Fruit fly (Drosophila melanogaster): ENCODE results near the gene CG4025.

CG4025 gene

DNA sequence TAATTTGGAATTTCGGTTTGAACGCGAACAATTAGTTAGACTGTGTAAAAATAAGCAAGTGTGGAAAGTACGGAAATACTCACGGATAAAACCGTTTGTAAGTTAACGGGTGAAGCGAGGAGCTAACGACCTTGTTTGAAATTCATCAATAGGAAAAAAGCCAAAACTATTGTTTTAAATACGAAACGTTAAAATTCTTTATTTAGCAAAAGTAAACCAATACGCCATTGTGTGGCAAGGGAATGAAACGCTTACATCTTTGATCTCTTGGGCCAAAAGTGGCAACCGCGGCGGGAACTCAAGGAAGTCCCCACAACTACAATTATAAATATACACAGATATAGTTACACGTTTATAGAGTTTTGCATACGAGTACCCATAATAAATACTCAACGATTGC lies 10.5 kb upstream of the CG4025 start, which contains the start of gene CG14054:
CG14054 (minus strand) TSS at position 101 of the 400 bp plus-strand sequence.
- no peak for TF ChIP-seq CG7045 (GFP tag; optimal IDR thresholded peaks at IDR 0.05)
- no peak for TF ChIP-seq Crg-1 (GFP tag; optimal IDR thresholded peaks at IDR 0.05)
- TF ChIP-seq cic (GFP tag; optimal IDR thresholded peaks at IDR 0.05) = no peak
- no peak for TF ChIP-seq toe (GFP tag; optimal IDR thresholded peaks at IDR 0.05)
- TF ChIP-seq pad (GFP tag; optimal IDR thresholded peaks at IDR 0.05) = no peak
- TF ChIP-seq CG12768 (GFP tag; optimal IDR thresholded peaks at IDR 0.05) = no peak
- no peak for TF ChIP-seq Hr96 (GFP tag; optimal IDR thresholded peaks at IDR 0.05)
- TF ChIP-seq tj (GFP tag; optimal IDR thresholded peaks at IDR 0.05) = no peak
- no peak for TF ChIP-seq Clk (GFP tag; optimal IDR thresholded peaks at IDR 0.05)
- TF ChIP-seq kay (GFP tag; ENCODE audit: borderline replicate concordance) = no peak
- TF ChIP-seq CG7101 (tag; optimal IDR thresholded peaks at IDR 0.05) = no peak
- no peak for TF ChIP-seq Mnt (GFP tag; optimal IDR thresholded peaks at IDR 0.05)
- no peak for TF ChIP-seq CG11617 (GFP tag; optimal IDR thresholded peaks at IDR 0.05)
- TF ChIP-seq CG14711 (tag; optimal IDR thresholded peaks at IDR 0.05) = no peak
- no peak for TF ChIP-seq ovo (GFP tag; optimal IDR thresholded peaks at IDR 0.05)
- TF ChIP-seq cnc (optimal IDR thresholded peaks at IDR 0.05) = no peak
- TF ChIP-seq bab1 (GFP tag; optimal IDR thresholded peaks at IDR 0.05) = no peak
- TF ChIP-seq CG1620 (GFP tag; optimal IDR thresholded peaks at IDR 0.05) = no peak

DNA sequence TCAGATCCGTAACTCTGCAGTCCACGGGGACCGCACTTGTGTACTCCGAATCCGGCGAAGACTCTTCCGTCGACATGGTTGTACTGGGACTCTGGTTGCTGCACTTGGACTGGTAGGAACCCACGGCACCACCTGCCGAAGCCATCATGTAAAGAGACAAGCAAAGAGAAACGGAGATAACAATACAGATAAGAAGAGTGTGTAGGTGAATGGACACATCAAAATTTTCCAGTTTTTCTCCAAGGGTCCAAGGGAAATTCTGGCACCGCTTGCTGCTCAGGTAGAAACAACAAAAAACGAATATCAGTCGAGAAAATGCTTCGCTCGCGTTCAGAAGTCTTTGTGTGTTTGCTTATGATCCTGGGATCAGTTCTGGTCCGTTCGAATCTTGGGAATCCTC lies 8.5 kb upstream of the CG4025 start, which contains the start of gene CG4194:
CG4194 (plus strand) TSS at position 301 of the 400 bp plus-strand sequence.
- TF ChIP-seq ovo (GFP tag; optimal IDR thresholded peaks at IDR 0.05) (no peak), CG5204 (GFP tag; optimal IDR thresholded peaks at IDR 0.05) (no peak), CG7101 (tag; optimal IDR thresholded peaks at IDR 0.05) (no peak), CG33017 (tag; optimal IDR thresholded peaks at IDR 0.05) (no peak), kay (GFP tag; ENCODE audit: borderline replicate concordance) (no peak)

DNA sequence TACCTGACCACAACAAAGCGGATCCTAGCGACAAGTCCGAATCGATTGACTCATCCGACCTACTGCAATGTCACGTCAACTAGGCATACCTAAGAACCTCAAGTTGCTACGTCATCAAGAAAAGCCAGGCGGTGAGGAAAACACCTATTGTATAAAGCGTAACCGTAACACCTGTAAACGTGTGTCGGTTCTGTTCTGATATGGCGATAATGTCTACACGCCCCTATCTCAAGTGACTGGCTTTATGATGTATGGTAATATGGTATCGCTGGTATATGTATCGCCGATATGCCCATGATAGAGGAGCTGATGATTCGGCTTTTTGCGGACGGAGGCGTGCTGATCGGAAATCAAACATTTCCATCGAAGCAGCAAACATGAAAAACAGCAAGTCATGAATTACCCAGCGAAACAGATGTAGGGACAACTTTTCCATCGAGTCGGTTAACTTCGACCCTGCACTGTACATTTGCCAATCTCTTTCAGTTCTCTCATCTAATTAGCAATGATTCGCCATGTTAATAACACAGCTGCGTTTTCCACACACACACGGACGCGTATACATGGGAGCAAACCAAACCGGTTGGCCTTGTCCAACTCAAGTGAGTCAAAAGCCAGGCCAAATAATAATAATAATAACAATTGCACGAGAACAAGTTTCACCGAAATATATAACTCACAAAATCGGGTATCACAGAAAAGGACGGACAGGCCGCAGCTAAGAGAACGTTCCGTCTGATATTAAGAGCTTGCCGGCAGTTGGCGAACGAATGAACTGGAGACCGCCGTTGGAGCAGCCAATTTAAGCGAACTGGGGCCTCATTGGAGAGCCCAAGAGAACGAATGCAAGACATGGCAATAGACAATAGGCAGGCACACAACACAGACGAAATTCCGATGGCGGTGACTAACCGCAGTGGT lies 6.7 kb upstream of the CG4025 start:
- TF ChIP-seq bab1 (GFP tag; optimal IDR thresholded peaks at IDR 0.05) = peak; percentile 4
- TF ChIP-seq CG1620 (GFP tag; optimal IDR thresholded peaks at IDR 0.05) = no peak
- TF ChIP-seq kay (GFP tag; ENCODE audit: borderline replicate concordance) = no peak
- no peak for TF ChIP-seq Clk (GFP tag; optimal IDR thresholded peaks at IDR 0.05)
- peak; percentile 50 for TF ChIP-seq tj (GFP tag; optimal IDR thresholded peaks at IDR 0.05)
- no peak for TF ChIP-seq Hr96 (GFP tag; optimal IDR thresholded peaks at IDR 0.05)
- no peak for TF ChIP-seq pad (GFP tag; optimal IDR thresholded peaks at IDR 0.05)
- TF ChIP-seq CG33017 (tag; optimal IDR thresholded peaks at IDR 0.05) = no peak
- no peak for TF ChIP-seq Crg-1 (GFP tag; optimal IDR thresholded peaks at IDR 0.05)
- peak; percentile 29 for TF ChIP-seq ovo (GFP tag; optimal IDR thresholded peaks at IDR 0.05)
- TF ChIP-seq cic (GFP tag; optimal IDR thresholded peaks at IDR 0.05) = no peak
- TF ChIP-seq cnc (optimal IDR thresholded peaks at IDR 0.05) = peak; percentile 68 to 82
- TF ChIP-seq CG7101 (tag; optimal IDR thresholded peaks at IDR 0.05) = no peak

DNA sequence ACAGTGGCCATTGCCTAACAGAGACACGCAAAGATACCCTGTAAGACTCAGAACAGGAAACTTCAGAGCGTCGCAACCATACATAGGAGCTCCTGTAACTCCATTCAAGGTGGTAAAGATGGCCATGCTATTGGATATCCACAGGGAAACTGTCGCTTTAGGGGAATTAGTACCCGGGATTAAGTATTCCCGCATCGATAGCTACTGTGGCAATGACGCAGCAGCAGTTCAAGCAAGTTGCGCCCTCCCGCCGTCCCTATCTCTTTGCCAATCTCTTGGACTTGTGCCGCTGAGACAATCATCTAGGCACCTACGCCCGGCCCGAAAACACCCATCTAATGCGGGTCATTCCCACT lies 6.1 kb upstream of the CG4025 start:
- peak; percentile 49 for TF ChIP-seq pad (GFP tag; optimal IDR thresholded peaks at IDR 0.05)
- TF ChIP-seq tj (GFP tag; optimal IDR thresholded peaks at IDR 0.05) = peak; percentile 12
- peak; percentile 47 for TF ChIP-seq CG11617 (GFP tag; optimal IDR thresholded peaks at IDR 0.05)
- peak; percentile 69 for TF ChIP-seq CG7101 (tag; optimal IDR thresholded peaks at IDR 0.05)
- peak; percentile 66 for TF ChIP-seq toe (GFP tag; optimal IDR thresholded peaks at IDR 0.05)
- TF ChIP-seq Crg-1 (GFP tag; optimal IDR thresholded peaks at IDR 0.05) = peak; percentile 41
- peak; percentile 55 for TF ChIP-seq CG7045 (GFP tag; optimal IDR thresholded peaks at IDR 0.05)
- TF ChIP-seq CG12768 (GFP tag; optimal IDR thresholded peaks at IDR 0.05) = peak; percentile 78
- TF ChIP-seq ovo (GFP tag; optimal IDR thresholded peaks at IDR 0.05) = peak; percentile 24
- TF ChIP-seq bab1 (GFP tag; optimal IDR thresholded peaks at IDR 0.05) = peak; percentile 38
- no peak for TF ChIP-seq kay (GFP tag; ENCODE audit: borderline replicate concordance)
- peak; percentile 83 for TF ChIP-seq Hr96 (GFP tag; optimal IDR thresholded peaks at IDR 0.05)
- TF ChIP-seq CG5204 (GFP tag; optimal IDR thresholded peaks at IDR 0.05) = no peak
- TF ChIP-seq Clk (GFP tag; optimal IDR thresholded peaks at IDR 0.05) = no peak
- peak in 1 of 2 experiments; percentile 83 for TF ChIP-seq cnc (optimal IDR thresholded peaks at IDR 0.05)
- TF ChIP-seq CG33017 (tag; optimal IDR thresholded peaks at IDR 0.05) = peak; percentile 6
- TF ChIP-seq CG1620 (GFP tag; optimal IDR thresholded peaks at IDR 0.05) = peak; percentile 64
- no peak for TF ChIP-seq Mnt (GFP tag; optimal IDR thresholded peaks at IDR 0.05)
- no peak for TF ChIP-seq cic (GFP tag; optimal IDR thresholded peaks at IDR 0.05)
- TF ChIP-seq CG14711 (tag; optimal IDR thresholded peaks at IDR 0.05) = peak; percentile 72

DNA sequence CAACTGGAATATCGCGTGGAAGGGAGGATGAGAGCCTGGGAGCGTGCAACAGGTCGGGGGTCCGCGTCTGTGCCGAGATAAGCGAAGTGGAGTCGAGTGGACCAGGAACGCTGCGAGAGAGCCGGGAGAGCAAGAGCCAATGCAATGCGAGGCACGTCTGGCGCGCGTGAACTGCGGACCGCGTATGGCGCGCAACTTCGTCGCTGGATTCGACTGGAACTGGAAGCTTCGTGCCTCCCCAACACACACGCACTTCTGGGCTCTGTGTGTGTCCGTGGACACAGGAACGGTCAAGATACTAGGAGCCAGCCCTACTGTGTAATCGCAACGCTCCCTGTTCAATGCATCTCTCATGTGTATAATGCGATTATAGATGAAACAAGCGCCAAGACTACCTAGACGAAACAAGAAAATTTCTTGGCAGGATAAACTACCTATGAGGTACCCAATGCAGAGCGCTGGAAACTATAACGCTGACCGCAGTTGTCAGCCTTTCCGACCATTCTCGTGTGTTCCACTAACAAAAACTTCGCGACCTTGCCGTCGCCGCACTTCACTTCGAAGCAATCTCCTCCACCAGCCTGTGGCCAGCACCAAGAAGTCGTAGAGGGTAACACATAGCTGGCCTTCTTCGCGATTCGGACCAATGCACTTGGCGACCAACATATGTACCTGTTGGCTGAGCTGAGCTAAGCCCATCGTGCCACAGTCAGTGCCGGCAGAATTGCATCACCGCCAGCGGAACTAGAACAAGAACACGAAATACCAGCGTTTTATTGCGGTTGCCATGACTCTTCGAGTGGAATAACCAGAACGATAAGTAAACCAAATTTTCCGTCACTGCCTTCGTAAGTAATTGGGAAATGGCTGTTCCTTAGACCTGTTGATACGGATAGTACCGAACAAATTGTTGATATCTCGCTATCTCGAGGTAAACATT lies 4.6 kb upstream of the CG4025 start, which contains the start of gene Rtca:
Rtca (plus strand) TSS at position 536 of the 940 bp plus-strand sequence.
- TF ChIP-seq toe (GFP tag; optimal IDR thresholded peaks at IDR 0.05) = no peak
- TF ChIP-seq pad (GFP tag; optimal IDR thresholded peaks at IDR 0.05) = peak; percentile 35
- TF ChIP-seq ovo (GFP tag; optimal IDR thresholded peaks at IDR 0.05) = no peak
- TF ChIP-seq Mnt (GFP tag; optimal IDR thresholded peaks at IDR 0.05) = peak; percentile 7
- peak; percentile 19 for TF ChIP-seq tj (GFP tag; optimal IDR thresholded peaks at IDR 0.05)
- no peak for TF ChIP-seq CG5204 (GFP tag; optimal IDR thresholded peaks at IDR 0.05)
- TF ChIP-seq Hr96 (GFP tag; optimal IDR thresholded peaks at IDR 0.05) = peak; percentile 62
- TF ChIP-seq Clk (GFP tag; optimal IDR thresholded peaks at IDR 0.05) = no peak
- TF ChIP-seq CG1620 (GFP tag; optimal IDR thresholded peaks at IDR 0.05) = no peak
- peak; percentile 59 for TF ChIP-seq CG12768 (GFP tag; optimal IDR thresholded peaks at IDR 0.05)
- peak; percentile 9 for TF ChIP-seq bab1 (GFP tag; optimal IDR thresholded peaks at IDR 0.05)
- TF ChIP-seq cnc (optimal IDR thresholded peaks at IDR 0.05) = no peak
- no peak for TF ChIP-seq cic (GFP tag; optimal IDR thresholded peaks at IDR 0.05)
- TF ChIP-seq kay (GFP tag; ENCODE audit: borderline replicate concordance) = no peak
- peak; percentile 21 for TF ChIP-seq CG33017 (tag; optimal IDR thresholded peaks at IDR 0.05)
- TF ChIP-seq Crg-1 (GFP tag; optimal IDR thresholded peaks at IDR 0.05) = peak; percentile 12
- no peak for TF ChIP-seq CG14711 (tag; optimal IDR thresholded peaks at IDR 0.05)
- peak; percentile 72 for TF ChIP-seq CG7101 (tag; optimal IDR thresholded peaks at IDR 0.05)
- TF ChIP-seq CG11617 (GFP tag; optimal IDR thresholded peaks at IDR 0.05) = peak; percentile 73
- TF ChIP-seq CG7045 (GFP tag; optimal IDR thresholded peaks at IDR 0.05) = peak; percentile 49
